Worm (Caenorhabditis elegans): ENCODE data around the gene C29E4.14.

DNA sequence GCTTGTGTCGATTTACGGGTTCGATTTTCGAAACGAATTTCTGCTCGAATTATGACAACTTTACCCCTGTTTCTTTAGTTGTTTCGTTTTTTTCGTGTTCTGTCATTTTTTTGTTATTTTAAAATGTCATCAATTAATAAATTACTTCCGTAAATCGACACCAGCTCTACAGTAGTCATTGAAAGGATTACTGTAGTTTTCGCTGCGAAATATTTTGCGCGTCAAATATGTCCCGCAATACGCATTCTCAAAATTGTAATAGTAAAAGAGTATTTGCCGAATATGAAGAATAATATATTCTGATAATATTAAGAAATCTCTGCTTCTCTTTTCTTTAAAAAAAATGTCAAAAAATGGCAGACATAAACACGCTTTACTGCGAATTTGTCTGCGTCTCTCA lies 26.7 kb upstream of the C29E4.14 start:
- TF ChIP-seq ztf-25 (GFP tag; IDR thresholded peaks at IDR 0.05) (no peak), mcd-1 (GFP tag; IDR thresholded peaks at IDR 0.05) (no peak), nfya-1 (tag; optimal IDR thresholded peaks at IDR 0.05; ENCODE audit: borderline replicate concordance, insufficient read depth) (no peak), nhr-90 (tag; optimal IDR thresholded peaks at IDR 0.05) (no peak), ztf-22 (GFP tag; optimal IDR thresholded peaks at IDR 0.05) (no peak), ama-1 (optimal IDR thresholded peaks at IDR 0.05) (no peak), ama-1 (GFP tag; optimal IDR thresholded peaks at IDR 0.05) (no peak), ccch-3 (GFP tag; optimal IDR thresholded peaks at IDR 0.05) (no peak), fkh-3 (tag; optimal IDR thresholded peaks at IDR 0.05) (no peak), ets-4 (GFP tag; optimal IDR thresholded peaks at IDR 0.05) (no peak), F10E7.11 (tag; optimal IDR thresholded peaks at IDR 0.05) (no peak), akir-1 (GFP tag; optimal IDR thresholded peaks at IDR 0.05) (no peak), xnd-1 (tag; optimal IDR thresholded peaks at IDR 0.05) (no peak), nhr-27 (tag; optimal IDR thresholded peaks at IDR 0.05) (no peak), ZK185.1 (tag; optimal IDR thresholded peaks at IDR 0.05; ENCODE audit: poor library complexity, severe bottlenecking) (no peak)
